Worm (Caenorhabditis elegans) whole organism, L2 larva: ENCODE results near the gene Y54G2A.45.

Experiments
- C34F6.9 ChIP-seq: fragments of 150-350 bp; optimal IDR thresholded peaks from 2 replicates; lab custom pipeline; 2014; ENCODE audit warnings: missing biosample characterization, missing genetic modification characterization
- F13H6.1 ChIP-seq: sonication (generic microtip); optimal IDR thresholded peaks from 2 replicates; lab custom pipeline; 2016; ENCODE audit warnings: missing genetic modification characterization, missing compliant biosample characterization
- R02D3.7 ChIP-seq: fragments of 150-350 bp; optimal IDR thresholded peaks from 2 replicates; lab custom pipeline; 2014; ENCODE audit warnings: missing biosample characterization, missing genetic modification characterization
- Y55F3AM.14 ChIP-seq: fragments of 200-800 bp; sonication (Bioruptor generic); optimal IDR thresholded peaks from 2 replicates; lab custom pipeline; 2018; ENCODE audit warnings: mild to moderate bottlenecking, missing genetic modification characterization, missing compliant biosample characterization
- ZK546.5 ChIP-seq: sonication (generic microtip); optimal IDR thresholded peaks from 2 replicates; lab custom pipeline; 2017; ENCODE audit warnings: missing biosample characterization, missing genetic modification characterization
- alr-1 ChIP-seq: fragments of 150-350 bp; optimal IDR thresholded peaks from 2 replicates; lab custom pipeline; 2014; ENCODE audit warnings: missing biosample characterization, missing genetic modification characterization
- aly-2 ChIP-seq: fragments of 150-350 bp; optimal IDR thresholded peaks from 2 replicates; lab custom pipeline; 2014; ENCODE audit warnings: missing biosample characterization, missing genetic modification characterization
- ceh-16 ChIP-seq: fragments of 150-350 bp; optimal IDR thresholded peaks from 2 replicates; lab custom pipeline; 2014; ENCODE audit warnings: missing biosample characterization, missing genetic modification characterization
- ceh-82 ChIP-seq: fragments of 150-350 bp; optimal IDR thresholded peaks from 2 replicates; lab custom pipeline; 2014; ENCODE audit warnings: missing biosample characterization, missing genetic modification characterization
- egl-27 ChIP-seq: sonication (generic microtip); optimal IDR thresholded peaks from 3 replicates; lab custom pipeline; 2017; ENCODE audit warnings: missing biosample characterization, missing genetic modification reagents, missing genetic modification characterization
- elt-1 ChIP-seq: fragments of 150-350 bp; optimal IDR thresholded peaks from 2 replicates; lab custom pipeline; 2014; ENCODE audit warnings: missing biosample characterization, missing genetic modification characterization
- gmeb-1 ChIP-seq: fragments of 150-350 bp; optimal IDR thresholded peaks from 2 replicates; lab custom pipeline; 2014; ENCODE audit warnings: missing biosample characterization, missing genetic modification characterization
- lin-11 ChIP-seq: fragments of 150-350 bp; sonication (generic microtip); optimal IDR thresholded peaks from 2 replicates; lab custom pipeline; 2014; ENCODE audit warnings: missing biosample characterization, missing genetic modification characterization, inconsistent platforms, mixed read lengths
- lin-13 ChIP-seq: fragments of 150-350 bp; optimal IDR thresholded peaks from 2 replicates; lab custom pipeline; 2014; ENCODE audit warnings: missing biosample characterization, missing genetic modification reagents, missing genetic modification characterization
- lsy-2 ChIP-seq, 2 experiments: fragments of 150-350 bp in 1 of 2; sonication (generic microtip) in 1 of 2; optimal IDR thresholded peaks; 2 replicates each; lab custom pipeline; 2014 to 2017; ENCODE audit warnings: missing biosample characterization in 2 of 2, missing genetic modification characterization in 2 of 2
- mbf-1 ChIP-seq: sonication (generic microtip); optimal IDR thresholded peaks from 2 replicates; lab custom pipeline; 2017; ENCODE audit warnings: missing biosample characterization, missing genetic modification characterization
- mdl-1 ChIP-seq, 2 experiments: fragments of 150-350 bp in 1 of 2; sonication (generic microtip) in 1 of 2; optimal IDR thresholded peaks; 2 replicates each; lab custom pipeline; 2017; ENCODE audit warnings: missing biosample characterization in 2 of 2, missing genetic modification characterization in 2 of 2
- nhr-10 ChIP-seq: sonication (generic microtip); optimal IDR thresholded peaks from 2 replicates; lab custom pipeline; 2017; ENCODE audit warnings: missing biosample characterization, missing genetic modification characterization
- nhr-12 ChIP-seq: fragments of 150-350 bp; optimal IDR thresholded peaks from 2 replicates; lab custom pipeline; 2014; ENCODE audit warnings: missing biosample characterization, missing genetic modification characterization
- nhr-129 ChIP-seq: fragments of 150-350 bp; optimal IDR thresholded peaks from 2 replicates; lab custom pipeline; 2014; ENCODE audit warnings: missing biosample characterization, missing genetic modification characterization
- nhr-237 ChIP-seq: fragments of 150-350 bp; optimal IDR thresholded peaks from 2 replicates; lab custom pipeline; 2014; ENCODE audit warnings: missing biosample characterization, missing genetic modification characterization
- nhr-25 ChIP-seq: fragments of 150-350 bp; sonication (generic microtip); optimal IDR thresholded peaks from 3 replicates; lab custom pipeline; 2014; ENCODE audit warnings: missing biosample characterization, missing genetic modification characterization
- nhr-77 ChIP-seq: fragments of 150-350 bp; optimal IDR thresholded peaks from 2 replicates; lab custom pipeline; 2014; ENCODE audit warnings: missing biosample characterization, missing genetic modification characterization
- sem-4 ChIP-seq: fragments of 150-350 bp; optimal IDR thresholded peaks from 2 replicates; lab custom pipeline; 2014; ENCODE audit warnings: missing biosample characterization, missing genetic modification reagents, missing genetic modification characterization
- skn-1 ChIP-seq: sonication (generic microtip); optimal IDR thresholded peaks from 2 replicates; lab custom pipeline; 2017; ENCODE audit warnings: missing biosample characterization, missing genetic modification characterization
- sma-3 ChIP-seq: sonication (generic microtip); optimal IDR thresholded peaks from 2 replicates; lab custom pipeline; 2016; ENCODE audit warnings: missing genetic modification reagents, missing genetic modification characterization, missing compliant biosample characterization
- sma-9 ChIP-seq, 2 experiments: fragments of 150-350 bp in 1 of 2; sonication (generic microtip) in 1 of 2; optimal IDR thresholded peaks; 2 replicates each; lab custom pipeline; 2014 to 2016; ENCODE audit warnings: missing genetic modification characterization in 2 of 2, mild to moderate bottlenecking in 1 of 2, missing biosample characterization in 1 of 2, missing compliant biosample characterization in 1 of 2, missing genetic modification reagents in 1 of 2, moderate library complexity in 1 of 2
- snpc-4 ChIP-seq: fragments of 150-350 bp; optimal IDR thresholded peaks from 2 replicates; lab custom pipeline; 2014; ENCODE audit warnings: missing biosample characterization, missing genetic modification characterization
- unc-62 ChIP-seq: fragments of 150-350 bp; optimal IDR thresholded peaks from 2 replicates; lab custom pipeline; 2014; ENCODE audit warnings: missing biosample characterization, missing genetic modification reagents, missing genetic modification characterization
- zag-1 ChIP-seq: fragments of 150-350 bp; optimal IDR thresholded peaks from 2 replicates; lab custom pipeline; 2014; ENCODE audit warnings: missing biosample characterization, missing genetic modification characterization
- ztf-1 ChIP-seq: fragments of 200-800 bp; sonication (Bioruptor generic); conservative IDR thresholded peaks from 2 replicates; pipeline ENCODE4 v1.3.6; 2022; ENCODE audit warnings: missing genetic modification characterization, missing compliant biosample characterization
- ztf-11 ChIP-seq: sonication (generic microtip); optimal IDR thresholded peaks from 2 replicates; lab custom pipeline; 2017; ENCODE audit warnings: missing biosample characterization, missing genetic modification characterization
- ztf-4 ChIP-seq: fragments of 150-350 bp; optimal IDR thresholded peaks from 2 replicates; lab custom pipeline; 2014; ENCODE audit warnings: missing biosample characterization, missing genetic modification characterization

Y54G2A.45 gene

ce11 chrIV:2758079-2758478 lies 47.6 kb upstream of the Y54G2A.45 start:
- no peak for TF ChIP-seq nhr-10
- TF ChIP-seq ceh-82 (tag; lab: Kevin White, UChicago), result no peak
- TF ChIP-seq zag-1 (tag; lab: Kevin White, UChicago), result no peak
- no peak for TF ChIP-seq nhr-129 (tag; lab: Kevin White, UChicago)
- no peak for TF ChIP-seq sem-4 (tag; lab: Kevin White, UChicago)
- no peak for TF ChIP-seq unc-62 (GFP tag; lab: Kevin White, UChicago)
- TF ChIP-seq ztf-4 (tag; lab: Kevin White, UChicago), result no peak
- no peak for TF ChIP-seq nhr-25
- TF ChIP-seq F13H6.1 (tag; lab: Kevin White, UChicago), result no peak
- no peak for TF ChIP-seq elt-1 (tag; lab: Kevin White, UChicago)
- no peak for TF ChIP-seq mdl-1 (tag; optimal IDR thresholded peaks at IDR 0.05; lab: Kevin White, UChicago)
- TF ChIP-seq lin-11 (tag; lab: Kevin White, UChicago), result no peak
- TF ChIP-seq mbf-1 (tag; lab: Kevin White, UChicago), result no peak
- no peak for TF ChIP-seq egl-27 (tag; lab: Kevin White, UChicago)
- TF ChIP-seq ZK546.5, result no peak
- TF ChIP-seq nhr-237 (tag; lab: Kevin White, UChicago), result no peak
- no peak for TF ChIP-seq nhr-12
- TF ChIP-seq, all 48 proteins: peak for 0

ce11 chrIV:2759163-2759562 lies 46.5 kb upstream of the Y54G2A.45 start, which contains the start of gene Y54G2A.38:
Y54G2A.38 (plus strand) TSS chrIV:2759463.
- TF ChIP-seq zag-1 (tag; lab: Kevin White, UChicago) (no peak), C34F6.9 (no peak), nhr-25 (no peak), R02D3.7 (tag; lab: Kevin White, UChicago) (no peak), snpc-4 (no peak), lin-11 (tag; lab: Kevin White, UChicago) (no peak), aly-2 (tag; lab: Kevin White, UChicago) (no peak), alr-1 (tag; lab: Kevin White, UChicago) (no peak), Y55F3AM.14 (GFP tag; lab: Kevin White, UChicago) (no peak), ztf-11 (no peak), ceh-82 (tag; lab: Kevin White, UChicago) (no peak), unc-62 (GFP tag; lab: Kevin White, UChicago) (no peak), sma-3 (GFP tag; lab: Kevin White, UChicago) (no peak), nhr-10 (no peak), sma-9 (GFP tag; optimal IDR thresholded peaks at IDR 0.05; lab: Kevin White, UChicago) (no peak), sma-9 (tag; optimal IDR thresholded peaks at IDR 0.05; lab: Kevin White, UChicago) (no peak), ztf-1 (no peak), ceh-16 (tag; lab: Kevin White, UChicago) (no peak), ZK546.5 (no peak)

- TF ChIP-seq lsy-2 (tag; optimal IDR thresholded peaks at IDR 0.05; lab: Kevin White, UChicago), result no peak
- no peak for TF ChIP-seq nhr-237 (tag; lab: Kevin White, UChicago)
- no peak for TF ChIP-seq lin-13
- TF ChIP-seq nhr-129 (tag; lab: Kevin White, UChicago), result no peak
- TF ChIP-seq ceh-82 (tag; lab: Kevin White, UChicago), result no peak
- no peak for TF ChIP-seq nhr-10
- no peak for TF ChIP-seq snpc-4
- TF ChIP-seq C34F6.9, result no peak
- TF ChIP-seq skn-1, result no peak
- no peak for TF ChIP-seq gmeb-1 (tag; lab: Kevin White, UChicago)
- TF ChIP-seq ztf-1, result no peak
- no peak for TF ChIP-seq aly-2 (tag; lab: Kevin White, UChicago)
- TF ChIP-seq, all 48 proteins: peak for 0
Observed at ce11 chrIV:2761477-2761876, 44.2 kb upstream of the Y54G2A.45 start.

ce11 chrIV:2762380-2762779 lies 43.3 kb upstream of the Y54G2A.45 start, which contains the start of gene Y54G2A.77:
Y54G2A.77 (plus strand) TSS chrIV:2762680.
- TF ChIP-seq sma-9 (GFP tag; optimal IDR thresholded peaks at IDR 0.05; lab: Kevin White, UChicago), result no peak
- TF ChIP-seq sma-9 (tag; optimal IDR thresholded peaks at IDR 0.05; lab: Kevin White, UChicago), result no peak
- TF ChIP-seq nhr-77 (tag; lab: Kevin White, UChicago), result no peak

ce11 chrIV:2764160-2764559 lies 41.5 kb upstream of the Y54G2A.45 start:
- no peak for TF ChIP-seq mdl-1 (tag; optimal IDR thresholded peaks at IDR 0.05; lab: Kevin White, UChicago)
- TF ChIP-seq skn-1, result no peak
- TF ChIP-seq R02D3.7 (tag; lab: Kevin White, UChicago), result no peak
- peak; percentile 22 for TF ChIP-seq nhr-25
